Fruit fly (Drosophila melanogaster): ENCODE results near the gene CG17328.

- no peak for TF ChIP-seq CG8478 (optimal IDR thresholded peaks at IDR 0.05)
- peak in 1 of 2 experiments; percentile 6 for TF ChIP-seq CTCF (optimal IDR thresholded peaks at IDR 0.05)
These were observed 10.9 kb downstream of the CG17328 start, which contains the start of the genes cni and fzy for dm6 chr2L:16310648-16311047.
